Fruit fly (Drosophila melanogaster): ENCODE results near the gene AdamTS-B.
A peak's percentile ranks its signal among the peaks of the same experiment; 100 is the strongest.

Gene AdamTS-B

DNA sequence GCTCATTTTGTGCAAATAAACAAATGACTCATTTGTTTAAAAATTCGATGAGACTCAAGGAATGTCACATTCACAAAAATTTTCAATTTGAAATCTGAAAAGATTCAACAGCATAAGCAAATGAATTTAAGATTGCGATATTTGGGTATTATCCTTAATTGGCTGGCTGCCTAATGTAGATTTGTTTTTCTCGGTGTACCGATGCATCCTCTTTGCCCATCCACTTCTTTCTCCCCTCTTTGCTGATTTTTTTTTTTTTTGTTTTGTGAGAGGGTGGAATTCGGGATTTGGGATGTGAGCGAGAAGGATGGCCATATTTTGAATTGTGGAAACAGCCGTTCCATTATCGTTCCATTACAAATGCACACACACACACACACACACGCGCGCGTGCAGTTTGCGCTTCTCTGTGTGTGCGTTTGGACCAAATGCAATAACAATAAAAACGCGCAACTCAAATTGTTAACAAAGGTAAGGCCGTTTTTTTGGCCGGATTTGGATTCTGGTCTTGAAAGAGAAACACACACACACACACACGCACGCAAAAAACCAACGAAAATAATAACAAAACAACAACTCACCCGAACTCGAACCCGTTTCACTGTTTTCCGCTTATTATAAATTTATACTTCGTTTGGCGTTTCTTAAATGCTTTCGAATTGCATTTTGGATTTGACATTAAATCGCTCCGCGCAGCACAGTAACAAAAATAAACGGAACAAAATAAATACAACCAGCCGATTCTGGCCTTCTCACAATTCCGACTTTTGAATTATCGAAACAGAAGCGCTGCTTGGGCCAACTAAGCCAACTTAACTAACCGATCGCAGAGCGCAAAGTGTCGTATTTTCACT lies 19.1 kb upstream of the AdamTS-B start (continued):
- TF ChIP-seq bab2 (GFP tag; optimal IDR thresholded peaks at IDR 0.05) (peak; percentile 21), CG10959 (GFP tag; IDR thresholded peaks at IDR 0.05) (0 out of 2 replicates have a peak, but pooled peaks have one; percentile 8), CG14965 (GFP tag; optimal IDR thresholded peaks at IDR 0.05; ENCODE audit: borderline replicate concordance) (no peak), Side (GFP tag; optimal IDR thresholded peaks at IDR 0.05) (no peak), Xbp1 (GFP tag; optimal IDR thresholded peaks at IDR 0.05) (peak; percentile 44), CkIIα-i1 (GFP tag; IDR thresholded peaks at IDR 0.05) (no peak), CG12104 (GFP tag; optimal IDR thresholded peaks at IDR 0.05) (no peak), wek (GFP tag; optimal IDR thresholded peaks at IDR 0.05) (no peak), emc (GFP tag; optimal IDR thresholded peaks at IDR 0.05) (no peak), inv (GFP tag; IDR thresholded peaks at IDR 0.05; ENCODE audit: partially characterized antibody) (no peak), vvl (GFP tag; IDR thresholded peaks at IDR 0.05) (peak; percentile 49), CG11695 (GFP tag; IDR thresholded peaks at IDR 0.05) (0 out of 3 replicates have a peak, but pooled peaks have one; percentile 25), C15 (GFP tag; IDR thresholded peaks at IDR 0.05) (no peak), Ptx1 (GFP tag; IDR thresholded peaks at IDR 0.05) (no peak; the same call in 1 of the 2 replicates), CG12659 (GFP tag; optimal IDR thresholded peaks at IDR 0.05) (peak; percentile 38), ewg (GFP tag; optimal IDR thresholded peaks at IDR 0.05) (peak; percentile 22), CG2116 (GFP tag; optimal IDR thresholded peaks at IDR 0.05) (no peak), dysf (GFP tag; IDR thresholded peaks at IDR 0.05) (no peak), ssp (GFP tag; IDR thresholded peaks at IDR 0.05) (no peak), Drgx (GFP tag; IDR thresholded peaks at IDR 0.05) (peak; percentile 51; the same call in 1 of the 2 replicates), lov (optimal IDR thresholded peaks at IDR 0.05) (no peak), lov (GFP tag; IDR thresholded peaks at IDR 0.05) (no peak), dati (GFP tag; IDR thresholded peaks at IDR 0.05) (no peak), CG31224 (GFP tag; IDR thresholded peaks at IDR 0.05) (no peak), rib (GFP tag; IDR thresholded peaks at IDR 0.05) (no peak), Doc2 (GFP tag; IDR thresholded peaks at IDR 0.05) (no peak), CG4707 (GFP tag; optimal IDR thresholded peaks at IDR 0.05) (no peak), Tbp (GFP tag; optimal IDR thresholded peaks at IDR 0.05) (no peak), sisA (GFP tag; IDR thresholded peaks at IDR 0.05) (peak; percentile 54; the same call in 1 of the 2 replicates), CG11247 (GFP tag; IDR thresholded peaks at IDR 0.05) (no peak), gsb (GFP tag; IDR thresholded peaks at IDR 0.05) (no peak), corto (GFP tag; optimal IDR thresholded peaks at IDR 0.05) (no peak), CG16815 (GFP tag; optimal IDR thresholded peaks at IDR 0.05) (peak; percentile 35), tap (tag; optimal IDR thresholded peaks at IDR 0.05) (no peak), CG32532 (GFP tag; IDR thresholded peaks at IDR 0.05) (no peak), Sox100B (GFP tag; optimal IDR thresholded peaks at IDR 0.05) (no peak), usp (GFP tag; optimal IDR thresholded peaks at IDR 0.05) (no peak), CG17328 (GFP tag; IDR thresholded peaks at IDR 0.05) (peak; percentile 49; the same call in 1 of the 2 replicates), CG13424 (tag; optimal IDR thresholded peaks at IDR 0.05) (peak; percentile 38), grn (GFP tag; optimal IDR thresholded peaks at IDR 0.05) (no peak), Med (GFP tag) (peak; percentile 41), CG2199 (GFP tag; IDR thresholded peaks at IDR 0.05) (no peak), eyg (GFP tag; optimal IDR thresholded peaks at IDR 0.05) (no peak), HmgZ (tag; optimal IDR thresholded peaks at IDR 0.05) (no peak), Aef1 (GFP tag; IDR thresholded peaks at IDR 0.05) (no peak), chif (GFP tag; optimal IDR thresholded peaks at IDR 0.05) (peak; percentile 6 to 72), NK7.1 (GFP tag; optimal IDR thresholded peaks at IDR 0.05) (no peak), CG7987 (GFP tag; optimal IDR thresholded peaks at IDR 0.05) (no peak), ab (GFP tag; optimal IDR thresholded peaks at IDR 0.05) (no peak), CG1024 (GFP tag; IDR thresholded peaks at IDR 0.05) (no peak; the same call in 1 of the 2 replicates), CG14014 (GFP tag; IDR thresholded peaks at IDR 0.05) (no peak)
